Worm (Caenorhabditis elegans) whole organism, late embryonic: ENCODE data around the gene Y97E10AR.4.

ENCODE experiments used
- C08G9.2 ChIP-seq: sonication (generic microtip); optimal IDR thresholded peaks from 2 replicates; lab custom pipeline; 2016; ENCODE audit warnings: mild to moderate bottlenecking, missing genetic modification characterization, moderate library complexity, missing compliant biosample characterization
- F13H6.1 ChIP-seq: sonication (generic microtip); optimal IDR thresholded peaks from 2 replicates; lab custom pipeline; 2016; ENCODE audit warnings: missing genetic modification characterization, missing compliant biosample characterization
- ama-1 ChIP-seq: fragments of 150-350 bp; optimal IDR thresholded peaks from 2 replicates; lab custom pipeline; 2014
- ceh-22 ChIP-seq: sonication (generic microtip); optimal IDR thresholded peaks from 2 replicates; lab custom pipeline; 2017; ENCODE audit warnings: missing biosample characterization, missing genetic modification characterization
- dmd-4 ChIP-seq: sonication (generic microtip); optimal IDR thresholded peaks from 2 replicates; lab custom pipeline; 2016; ENCODE audit warnings: borderline replicate concordance, missing genetic modification characterization, missing compliant biosample characterization
- elt-2 ChIP-seq: sonication (generic microtip); optimal IDR thresholded peaks from 2 replicates; lab custom pipeline; 2016; ENCODE audit warnings: missing genetic modification reagents, missing genetic modification characterization, missing compliant biosample characterization
- ets-4 ChIP-seq: sonication (generic microtip); optimal IDR thresholded peaks from 2 replicates; lab custom pipeline; 2016; ENCODE audit warnings: missing genetic modification characterization, missing compliant biosample characterization
- hlh-15 ChIP-seq: sonication (generic microtip); optimal IDR thresholded peaks from 2 replicates; lab custom pipeline; 2016; ENCODE audit warnings: missing genetic modification characterization, missing compliant biosample characterization
- lim-6 ChIP-seq: sonication (generic microtip); optimal IDR thresholded peaks from 2 replicates; lab custom pipeline; 2016; ENCODE audit warnings: missing genetic modification characterization, missing compliant biosample characterization
- npax-4 ChIP-seq: sonication (generic microtip); optimal IDR thresholded peaks from 2 replicates; lab custom pipeline; 2016; ENCODE audit warnings: missing genetic modification characterization, missing compliant biosample characterization
- sdc-2 ChIP-seq: sonication (generic microtip); optimal IDR thresholded peaks from 2 replicates; lab custom pipeline; 2016; ENCODE audit warnings: missing genotype, missing genetic modification characterization, missing compliant biosample characterization
- sox-2 ChIP-seq: fragments of 200-800 bp; sonication (Bioruptor generic); IDR thresholded peaks from 2 replicates; pipeline ENCODE4 v1.3.6; 2022; ENCODE audit warnings: missing genetic modification reagents, missing genetic modification characterization, missing compliant biosample characterization
- ztf-16 ChIP-seq: sonication (generic microtip); optimal IDR thresholded peaks from 2 replicates; lab custom pipeline; 2017; ENCODE audit warnings: missing genetic modification characterization, missing compliant biosample characterization

DNA sequence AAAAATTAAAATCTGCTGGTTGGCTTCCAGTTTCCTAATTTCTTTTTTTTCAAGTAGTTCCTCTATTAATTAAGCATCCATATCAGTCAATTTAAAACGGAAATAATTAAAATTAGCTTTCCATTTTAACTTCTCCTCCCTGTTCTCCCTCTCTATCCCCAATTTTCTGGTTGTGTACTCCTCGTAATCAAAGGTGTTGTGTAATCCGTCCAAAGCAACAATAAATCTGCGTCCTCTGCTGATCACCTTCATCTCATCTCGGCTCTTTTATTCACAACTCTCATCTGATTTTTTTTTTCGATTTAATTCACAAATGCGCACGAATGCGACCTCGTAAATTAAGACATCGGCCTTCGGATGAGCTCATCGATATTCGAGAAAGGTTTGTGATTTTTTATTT lies 14.2 kb downstream of the Y97E10AR.4 start, which contains the start of gene Y97E10AR.2:
- TF ChIP-seq F13H6.1 (no peak), C08G9.2 (tag; lab: Kevin White, UChicago) (no peak), ama-1 (no peak), dmd-4 (tag; lab: Kevin White, UChicago) (no peak), lim-6 (tag; lab: Kevin White, UChicago) (no peak), sox-2 (GFP tag; lab: Robert Waterston, UW) (no peak), npax-4 (tag; lab: Kevin White, UChicago) (no peak), elt-2 (tag; lab: Kevin White, UChicago) (no peak), ztf-16 (no peak), hlh-15 (tag; lab: Kevin White, UChicago) (no peak), ceh-22 (tag; lab: Kevin White, UChicago) (no peak), sdc-2 (no peak), ets-4 (tag; lab: Kevin White, UChicago) (no peak)
